Worm (Caenorhabditis elegans): Measurements from ENCODE around the gene srx-128.

The srx-128 gene

ce11 chrV:13827920-13828319 is 9.4 kb upstream of the srx-128 start, which contains the start of gene nrf-5:
nrf-5 (plus strand) TSS chrV:13828267.
- TF ChIP-seq xnd-1 (tag; optimal IDR thresholded peaks at IDR 0.05) (no peak), mcd-1 (GFP tag; IDR thresholded peaks at IDR 0.05) (no peak), ztf-3 (GFP tag; optimal IDR thresholded peaks at IDR 0.05) (no peak), madf-6 (GFP tag; IDR thresholded peaks at IDR 0.05) (no peak), rpc-1 (optimal IDR thresholded peaks at IDR 0.05) (no peak), rpc-1 (tag; optimal IDR thresholded peaks at IDR 0.05) (no peak), B0019.2 (GFP tag; conservative IDR thresholded peaks at IDR 0.05) (no peak), dpl-1 (GFP tag; optimal IDR thresholded peaks at IDR 0.05) (no peak), nhr-27 (tag; optimal IDR thresholded peaks at IDR 0.05) (no peak), attf-6 (GFP tag; IDR thresholded peaks at IDR 0.05) (no peak), D2030.7 (GFP tag; IDR thresholded peaks at IDR 0.05) (no peak)

ce11 chrV:13830813-13831212 is 6.5 kb upstream of the srx-128 start, which contains the start of gene str-165:
str-165 (plus strand) TSS chrV:13831113.
- TF ChIP-seq snpc-1.1 (tag; optimal IDR thresholded peaks at IDR 0.05; ENCODE audit: insufficient read depth) (no peak), nfyb-1 (GFP tag; IDR thresholded peaks at IDR 0.05) (no peak)

- TF ChIP-seq F23B12.7 (tag; optimal IDR thresholded peaks at IDR 0.05; ENCODE audit: insufficient read depth): no peak
- no peak for TF ChIP-seq egl-18 (GFP tag; IDR thresholded peaks at IDR 0.05)
- TF ChIP-seq F55B11.4 (tag; optimal IDR thresholded peaks at IDR 0.05; ENCODE audit: borderline replicate concordance, insufficient read depth): no peak
- no peak for TF ChIP-seq ceh-58 (GFP tag; IDR thresholded peaks at IDR 0.05)
- TF ChIP-seq F57A8.1 (GFP tag; optimal IDR thresholded peaks at IDR 0.05): no peak
Observed at ce11 chrV:13833951-13834350, 3.3 kb upstream of the srx-128 start, which contains the start of gene srx-129. srx-129 (plus strand) TSS chrV:13834251.

ce11 chrV:13839433-13839832 is 2.2 kb downstream of the srx-128 start, which contains the start of gene F55B12.10:
F55B12.10 (plus strand) TSS chrV:13839733.
- TF ChIP-seq K12H6.12 (tag; optimal IDR thresholded peaks at IDR 0.05) (peak; percentile 7), Y79H2A.3 (GFP tag; conservative IDR thresholded peaks at IDR 0.05) (no peak), Y95B8A.8 (GFP tag; IDR thresholded peaks at IDR 0.05) (no peak)

- TF ChIP-seq snpc-1.3 (tag; optimal IDR thresholded peaks at IDR 0.05; ENCODE audit: insufficient read depth): no peak
Observed at ce11 chrV:13840909-13841308, 3.6 kb downstream of the srx-128 start, which contains the start of gene srx-17. srx-17 (plus strand) TSS chrV:13841209.

- TF ChIP-seq snpc-4 (GFP tag; optimal IDR thresholded peaks at IDR 0.05) (no peak), snpc-4 (tag; optimal IDR thresholded peaks at IDR 0.05) (no peak), attf-5 (GFP tag; optimal IDR thresholded peaks at IDR 0.05) (no peak), hlh-12 (tag; optimal IDR thresholded peaks at IDR 0.05) (no peak), F22D6.2 (tag; optimal IDR thresholded peaks at IDR 0.05) (no peak), Y53F4B.3 (GFP tag; IDR thresholded peaks at IDR 0.05) (no peak), bed-1 (GFP tag; IDR thresholded peaks at IDR 0.05) (no peak), mes-4 (tag; optimal IDR thresholded peaks at IDR 0.05) (no peak)
Observed at ce11 chrV:13843147-13843546, 5.9 kb downstream of the srx-128 start, which contains the start of gene srx-130. srx-130 (plus strand) TSS chrV:13843447.

Measured in whole organism, young adult.